Fruit fly (Drosophila melanogaster) whole organism, embryonic: Measurements from ENCODE around the gene CG32333.

Source experiments
- CG10462 ChIP-seq: fragments of 200-800 bp; sonication (Bioruptor generic); optimal IDR thresholded peaks from 2 replicates; lab custom pipeline; 2016; ENCODE audit warnings: missing biosample characterization, missing genetic modification characterization
- CG10959 ChIP-seq: fragments of 200-800 bp; sonication (Bioruptor generic); IDR thresholded peaks from 2 replicates; pipeline ENCODE4 v1.3.6; 2022; ENCODE audit warnings: missing biosample characterization, missing genetic modification characterization
- CG11696 ChIP-seq: fragments of 200-800 bp; sonication (Bioruptor generic); IDR thresholded peaks from 2 replicates; pipeline ENCODE4 v1.3.6; 2022; ENCODE audit warnings: missing biosample characterization, missing genetic modification characterization
- CG12104 ChIP-seq: fragments of 200-800 bp; sonication (Bioruptor generic); optimal IDR thresholded peaks from 3 replicates; lab custom pipeline; 2016; ENCODE audit warnings: missing biosample characterization, missing genetic modification characterization
- CG12299 ChIP-seq: fragments of 200-800 bp; sonication (Bioruptor generic); optimal IDR thresholded peaks from 2 replicates; lab custom pipeline; 2018; ENCODE audit warnings: missing biosample characterization, mild to moderate bottlenecking, missing genetic modification characterization
- CG12659 ChIP-seq: fragments of 200-800 bp; sonication (Bioruptor generic); optimal IDR thresholded peaks from 3 replicates; lab custom pipeline; 2017; ENCODE audit warnings: mild to moderate bottlenecking, missing biosample characterization, missing genetic modification reagents, missing genetic modification characterization
- CG14965 ChIP-seq: fragments of 200-800 bp; sonication (Bioruptor generic); optimal IDR thresholded peaks from 2 replicates; lab custom pipeline; 2016; ENCODE audit warnings: missing biosample characterization, missing genetic modification characterization, borderline replicate concordance
- CG1602 ChIP-seq: fragments of 200-800 bp; sonication (Bioruptor generic); optimal IDR thresholded peaks from 3 replicates; lab custom pipeline; 2016; ENCODE audit warnings: missing biosample characterization, missing genetic modification characterization
- CG17361 ChIP-seq: fragments of 200-800 bp; sonication (Bioruptor generic); IDR thresholded peaks from 3 replicates; pipeline ENCODE4 v1.3.6; 2022; ENCODE audit warnings: missing biosample characterization, missing genetic modification characterization
- CG18262 ChIP-seq: fragments of 200-800 bp; optimal IDR thresholded peaks from 3 replicates; lab custom pipeline; 2019; ENCODE audit warnings: missing biosample characterization, mild to moderate bottlenecking, missing genetic modification characterization, moderate library complexity
- CG18619 ChIP-seq: fragments of 200-800 bp; sonication (Bioruptor generic); optimal IDR thresholded peaks from 3 replicates; lab custom pipeline; 2017; ENCODE audit warnings: missing biosample characterization, mild to moderate bottlenecking, missing genetic modification characterization
- CG2202 ChIP-seq: fragments of 200-800 bp; sonication (Bioruptor generic); optimal IDR thresholded peaks from 2 replicates; lab custom pipeline; 2018; ENCODE audit warnings: missing biosample characterization, mild to moderate bottlenecking, missing genetic modification characterization
- CG30020 ChIP-seq: fragments of 200-800 bp; optimal IDR thresholded peaks from 2 replicates; lab custom pipeline; 2019; ENCODE audit warnings: missing biosample characterization, mild to moderate bottlenecking, missing genetic modification characterization, moderate library complexity
- CG30403 ChIP-seq: fragments of 200-800 bp; sonication (Bioruptor generic); optimal IDR thresholded peaks from 3 replicates; lab custom pipeline; 2016; ENCODE audit warnings: missing biosample characterization, missing genetic modification characterization
- CG31224 ChIP-seq: fragments of 200-800 bp; sonication (Bioruptor generic); IDR thresholded peaks from 2 replicates; pipeline ENCODE4 v1.3.6; 2022; ENCODE audit warnings: missing biosample characterization, missing genetic modification characterization
- CG4404 ChIP-seq: fragments of 200-800 bp; sonication (Bioruptor generic); IDR thresholded peaks from 2 replicates; pipeline ENCODE4 v1.3.6; 2022; ENCODE audit warnings: missing biosample characterization, missing genetic modification characterization
- CG6254 ChIP-seq: fragments of 200-800 bp; sonication (Bioruptor generic); optimal IDR thresholded peaks from 3 replicates; lab custom pipeline; 2017; ENCODE audit warnings: mild to moderate bottlenecking, missing biosample characterization, missing genetic modification reagents, missing genetic modification characterization
- CG6683 ChIP-seq: fragments of 200-800 bp; sonication (Bioruptor generic); optimal IDR thresholded peaks from 2 replicates; lab custom pipeline; 2017; ENCODE audit warnings: missing biosample characterization, mild to moderate bottlenecking, missing genetic modification characterization, missing genetic modification reagents
- CG7963 ChIP-seq: fragments of 200-800 bp; sonication (Bioruptor generic); IDR thresholded peaks from 3 replicates; pipeline ENCODE4 v1.3.6; 2022; ENCODE audit warnings: missing biosample characterization, missing genetic modification characterization; ENCODE audit not compliant: partially characterized antibody
- CG9817 ChIP-seq: fragments of 200-800 bp; sonication (Bioruptor generic); optimal IDR thresholded peaks from 2 replicates; lab custom pipeline; 2018; ENCODE audit warnings: missing biosample characterization, mild to moderate bottlenecking, missing genetic modification characterization, moderate library complexity
- Drgx ChIP-seq: fragments of 200-800 bp; sonication (Bioruptor generic); IDR thresholded peaks from 2 replicates; pipeline ENCODE4 v1.3.6; 2022; ENCODE audit warnings: missing biosample characterization, missing genetic modification characterization
- E2f1 ChIP-seq: fragments of 200-800 bp; sonication (Bioruptor generic); IDR thresholded peaks from 2 replicates; pipeline ENCODE4 v1.3.6; 2022; ENCODE audit warnings: missing biosample characterization, missing genetic modification characterization
- Fer1 ChIP-seq: fragments of 200-800 bp; sonication (Bioruptor generic); optimal IDR thresholded peaks from 2 replicates; lab custom pipeline; 2017; ENCODE audit warnings: missing biosample characterization, mild to moderate bottlenecking, missing genetic modification characterization
- HHEX ChIP-seq: fragments of 200-800 bp; sonication (Bioruptor generic); optimal IDR thresholded peaks from 3 replicates; lab custom pipeline; 2017; ENCODE audit warnings: missing biosample characterization, mild to moderate bottlenecking, missing genetic modification characterization, missing genetic modification reagents
- HLH3B ChIP-seq: fragments of 200-800 bp; sonication (Bioruptor generic); IDR thresholded peaks from 2 replicates; pipeline ENCODE4 v1.3.6; 2022; ENCODE audit warnings: missing biosample characterization, missing genetic modification characterization
- HLH4C ChIP-seq: fragments of 200-800 bp; sonication (Bioruptor generic); IDR thresholded peaks from 3 replicates; pipeline ENCODE4 v1.3.6; 2022; ENCODE audit warnings: missing biosample characterization, missing genetic modification characterization; ENCODE audit not compliant: partially characterized antibody
- HLH54F ChIP-seq: fragments of 200-800 bp; sonication (Bioruptor generic); optimal IDR thresholded peaks from 3 replicates; lab custom pipeline; 2016; ENCODE audit warnings: missing biosample characterization, missing genetic modification characterization
- Hmx ChIP-seq: fragments of 200-800 bp; sonication (Bioruptor generic); optimal IDR thresholded peaks from 2 replicates; lab custom pipeline; 2016; ENCODE audit warnings: missing biosample characterization, missing genetic modification characterization
- Mes4 ChIP-seq: fragments of 200-800 bp; sonication (Bioruptor generic); optimal IDR thresholded peaks from 2 replicates; lab custom pipeline; 2016; ENCODE audit warnings: missing biosample characterization, missing genetic modification characterization
- Six4 ChIP-seq: fragments of 200-800 bp; sonication (Bioruptor generic); optimal IDR thresholded peaks from 2 replicates; lab custom pipeline; 2016; ENCODE audit warnings: missing biosample characterization, missing genetic modification characterization
- Sox102F ChIP-seq: fragments of 200-800 bp; sonication (Bioruptor generic); optimal IDR thresholded peaks from 2 replicates; lab custom pipeline; 2018; ENCODE audit warnings: missing biosample characterization, mild to moderate bottlenecking, missing genetic modification characterization, moderate library complexity
- bsh ChIP-seq, 2 experiments: fragments of 200-800 bp; sonication (Bioruptor generic); optimal IDR thresholded peaks; 2 replicates each; lab custom pipeline; 2017 to 2018; ENCODE audit warnings: mild to moderate bottlenecking in 2 of 2, missing biosample characterization in 2 of 2, missing genetic modification characterization in 2 of 2, moderate library complexity in 1 of 2
- chm ChIP-seq: fragments of 200-800 bp; sonication (Bioruptor generic); IDR thresholded peaks from 2 replicates; pipeline ENCODE4 v1.3.6; 2022; ENCODE audit warnings: missing biosample characterization, missing genetic modification characterization
- croc ChIP-seq: fragments of 200-800 bp; sonication (Bioruptor generic); conservative IDR thresholded peaks from 3 replicates; pipeline ENCODE4 v1.3.6; 2022; ENCODE audit warnings: missing biosample characterization, missing genetic modification characterization
- dimm ChIP-seq: fragments of 200-800 bp; sonication (Bioruptor generic); IDR thresholded peaks from 2 replicates; pipeline ENCODE4 v1.3.6; 2022; ENCODE audit warnings: missing biosample characterization, missing genetic modification characterization
- gcm ChIP-seq: fragments of 200-800 bp; sonication (Bioruptor generic); optimal IDR thresholded peaks from 2 replicates; lab custom pipeline; 2019; ENCODE audit warnings: missing biosample characterization, mild to moderate bottlenecking, missing genetic modification characterization, moderate library complexity
- hbn ChIP-seq: fragments of 200-800 bp; sonication (Bioruptor generic); IDR thresholded peaks from 2 replicates; pipeline ENCODE4 v1.3.6; 2022; ENCODE audit warnings: missing biosample characterization, missing genetic modification characterization; ENCODE audit not compliant: partially characterized antibody
- jigr1 ChIP-seq: fragments of 200-800 bp; sonication (Bioruptor generic); IDR thresholded peaks from 3 replicates; pipeline ENCODE4 v1.3.6; 2022; ENCODE audit warnings: missing biosample characterization, missing genetic modification characterization
- jing ChIP-seq: fragments of 200-800 bp; sonication (Bioruptor generic); optimal IDR thresholded peaks from 2 replicates; lab custom pipeline; 2018; ENCODE audit warnings: missing biosample characterization, mild to moderate bottlenecking, missing genetic modification characterization
- klu ChIP-seq: fragments of 200-800 bp; sonication (Bioruptor generic); IDR thresholded peaks from 2 replicates; pipeline ENCODE4 v1.3.6; 2022; ENCODE audit warnings: missing biosample characterization, missing genetic modification characterization
- lmd ChIP-seq: fragments of 200-800 bp; sonication (Bioruptor generic); IDR thresholded peaks from 2 replicates; pipeline ENCODE4 v1.3.6; 2022; ENCODE audit warnings: missing biosample characterization, missing genetic modification characterization
- nau ChIP-seq: fragments of 200-800 bp; sonication (Bioruptor generic); optimal IDR thresholded peaks from 3 replicates; lab custom pipeline; 2017; ENCODE audit warnings: missing biosample characterization, mild to moderate bottlenecking, missing genetic modification characterization, missing genetic modification reagents
- phol ChIP-seq: fragments of 200-800 bp; sonication (Bioruptor generic); optimal IDR thresholded peaks from 3 replicates; lab custom pipeline; 2018; ENCODE audit warnings: missing biosample characterization, mild to moderate bottlenecking, missing genetic modification characterization, moderate library complexity
- shn ChIP-seq: fragments of 200-800 bp; sonication (Bioruptor generic); optimal IDR thresholded peaks from 3 replicates; lab custom pipeline; 2016; ENCODE audit warnings: missing biosample characterization, missing genetic modification characterization
- sim ChIP-seq: fragments of 200-800 bp; sonication (Bioruptor generic); IDR thresholded peaks from 2 replicates; pipeline ENCODE4 v1.3.6; 2022; ENCODE audit warnings: missing biosample characterization, missing genetic modification characterization
- stc ChIP-seq: fragments of 200-800 bp; sonication (Bioruptor generic); IDR thresholded peaks from 2 replicates; pipeline ENCODE4 v1.3.6; 2022; ENCODE audit warnings: missing biosample characterization, missing genetic modification characterization
- stwl ChIP-seq: fragments of 200-800 bp; sonication (Bioruptor generic); optimal IDR thresholded peaks from 3 replicates; lab custom pipeline; 2018; ENCODE audit warnings: missing biosample characterization, mild to moderate bottlenecking, missing genetic modification characterization, moderate library complexity
- tna ChIP-seq: fragments of 200-800 bp; sonication (Bioruptor generic); IDR thresholded peaks from 2 replicates; pipeline ENCODE4 v1.3.6; 2022; ENCODE audit warnings: missing biosample characterization, missing genetic modification characterization; ENCODE audit not compliant: partially characterized antibody
- tx ChIP-seq: fragments of 200-800 bp; sonication (Bioruptor generic); optimal IDR thresholded peaks from 2 replicates; lab custom pipeline; 2016; ENCODE audit warnings: missing biosample characterization, missing genetic modification characterization

CG32333 gene

dm6 chr3L:1335989-1336961, 60.5 kb downstream of the CG32333 start (continued):
- TF ChIP-seq lmd (no peak), dimm (GFP tag; lab: Robert Waterston, UW) (no peak), shn (no peak), Hmx (GFP tag; lab: Kevin White, UChicago) (no peak), Sox102F (GFP tag; lab: Kevin White, UChicago) (no peak), klu (GFP tag; lab: Robert Waterston, UW) (no peak), CG12659 (GFP tag; lab: Kevin White, UChicago) (no peak), Fer1 (GFP tag; lab: Kevin White, UChicago) (peak; percentile 22), tx (no peak), jigr1 (GFP tag; lab: Robert Waterston, UW) (no peak), nau (GFP tag; lab: Kevin White, UChicago) (no peak), gcm (no peak), CG14965 (GFP tag; lab: Kevin White, UChicago) (no peak), CG1602 (GFP tag; lab: Kevin White, UChicago) (no peak), stwl (tag; lab: Kevin White, UChicago) (no peak), phol (no peak), CG12299 (tag; lab: Kevin White, UChicago) (no peak), CG30020 (tag; lab: Kevin White, UChicago) (no peak), CG10959 (GFP tag; lab: Robert Waterston, UW) (no peak), CG4404 (GFP tag; lab: Robert Waterston, UW) (no peak), CG30403 (no peak), CG31224 (GFP tag; lab: Robert Waterston, UW) (no peak), CG18619 (GFP tag; lab: Kevin White, UChicago) (no peak), CG18262 (tag; lab: Kevin White, UChicago) (no peak), E2f1 (GFP tag; lab: Robert Waterston, UW) (no peak), HHEX (GFP tag; lab: Kevin White, UChicago) (no peak), Mes4 (GFP tag; lab: Kevin White, UChicago) (no peak), sim (GFP tag; lab: Robert Waterston, UW) (no peak), CG9817 (tag; lab: Kevin White, UChicago) (no peak), stc (GFP tag; lab: Robert Waterston, UW) (peak; percentile 47; the same call in 1 of the 2 replicates), CG2202 (tag; lab: Kevin White, UChicago) (no peak), CG11696 (peak; percentile 91), HLH54F (GFP tag; lab: Kevin White, UChicago) (no peak), hbn (no peak), bsh (GFP tag; optimal IDR thresholded peaks at IDR 0.05; lab: Kevin White, UChicago) (no peak), HLH4C (GFP tag; lab: Robert Waterston, UW) (no peak), croc (GFP tag; lab: Robert Waterston, UW) (no peak), CG6683 (GFP tag; lab: Kevin White, UChicago) (no peak), CG12104 (GFP tag; lab: Kevin White, UChicago) (no peak), jing (no peak), Drgx (peak; percentile 36; the same call in 1 of the 2 replicates), HLH3B (GFP tag; lab: Robert Waterston, UW) (0 out of 2 replicates have a peak, but pooled peaks have one; percentile 5), Six4 (GFP tag; lab: Kevin White, UChicago) (no peak), tna (no peak), chm (GFP tag; lab: Robert Waterston, UW) (no peak), CG10462 (GFP tag; lab: Kevin White, UChicago) (no peak), CG6254 (GFP tag; lab: Kevin White, UChicago) (no peak), CG7963 (GFP tag; lab: Robert Waterston, UW) (no peak), CG17361 (GFP tag; lab: Robert Waterston, UW) (no peak)
